Fruit fly (Drosophila melanogaster) whole organism, adult: Measurements from ENCODE around the gene CG3982.

Source experiments
- CG11617 ChIP-seq: fragments of 200-800 bp; sonication (Bioruptor generic); optimal IDR thresholded peaks from 2 replicates; lab custom pipeline; 2017; ENCODE audit warnings: mild to moderate bottlenecking, missing biosample characterization, missing genetic modification reagents, missing genetic modification characterization
- CG12768 ChIP-seq: fragments of 200-800 bp; sonication (Bioruptor generic); optimal IDR thresholded peaks from 2 replicates; lab custom pipeline; 2017; ENCODE audit warnings: missing biosample characterization, missing genetic modification characterization, mild to moderate bottlenecking, moderate library complexity, missing genetic modification reagents
- CG1620 ChIP-seq: fragments of 200-800 bp; sonication (Bioruptor generic); optimal IDR thresholded peaks from 2 replicates; lab custom pipeline; 2016; ENCODE audit warnings: missing biosample characterization, missing genetic modification characterization
- CG33017 ChIP-seq: fragments of 200-800 bp; sonication (Bioruptor generic); optimal IDR thresholded peaks from 2 replicates; lab custom pipeline; 2018; ENCODE audit warnings: missing biosample characterization, mild to moderate bottlenecking, missing genetic modification characterization, moderate library complexity
- CG7045 ChIP-seq: fragments of 200-800 bp; sonication (Bioruptor generic); optimal IDR thresholded peaks from 2 replicates; lab custom pipeline; 2017; ENCODE audit warnings: missing biosample characterization, mild to moderate bottlenecking, missing genetic modification characterization
- Crg-1 ChIP-seq: fragments of 200-800 bp; sonication (Bioruptor generic); optimal IDR thresholded peaks from 2 replicates; lab custom pipeline; 2016; ENCODE audit warnings: missing biosample characterization, missing genetic modification characterization
- Hr96 ChIP-seq: fragments of 200-800 bp; sonication (Bioruptor generic); optimal IDR thresholded peaks from 2 replicates; lab custom pipeline; 2016; ENCODE audit warnings: missing biosample characterization, missing genetic modification characterization
- Mnt ChIP-seq: fragments of 200-800 bp; sonication (Bioruptor generic); optimal IDR thresholded peaks from 2 replicates; lab custom pipeline; 2016; ENCODE audit warnings: missing biosample characterization, mild to moderate bottlenecking, missing genetic modification characterization
- bab1 ChIP-seq: fragments of 200-800 bp; sonication (Bioruptor generic); optimal IDR thresholded peaks from 3 replicates; lab custom pipeline; 2019; ENCODE audit warnings: missing biosample characterization, mild to moderate bottlenecking, missing genetic modification characterization, moderate library complexity
- cic ChIP-seq: fragments of 200-800 bp; sonication (Bioruptor generic); optimal IDR thresholded peaks from 2 replicates; lab custom pipeline; 2017; ENCODE audit warnings: missing biosample characterization, mild to moderate bottlenecking, missing genetic modification characterization, moderate library complexity
- kay ChIP-seq: fragments of 200-800 bp; sonication (Bioruptor generic); peaks from one replicate; lab custom pipeline; 2016; ENCODE audit warnings: missing biosample characterization, missing genetic modification characterization, borderline replicate concordance
- ovo ChIP-seq: fragments of 200-800 bp; sonication (Bioruptor generic); optimal IDR thresholded peaks from 2 replicates; lab custom pipeline; 2016; ENCODE audit warnings: missing biosample characterization, missing genetic modification characterization
- pad ChIP-seq: fragments of 200-800 bp; sonication (Bioruptor generic); optimal IDR thresholded peaks from 3 replicates; lab custom pipeline; 2017; ENCODE audit warnings: missing biosample characterization, missing genetic modification characterization, mild to moderate bottlenecking, moderate library complexity, missing genetic modification reagents
- tj ChIP-seq: fragments of 200-800 bp; sonication (Bioruptor generic); optimal IDR thresholded peaks from 3 replicates; lab custom pipeline; 2017; ENCODE audit warnings: missing biosample characterization, mild to moderate bottlenecking, missing genetic modification characterization, moderate library complexity

DNA sequence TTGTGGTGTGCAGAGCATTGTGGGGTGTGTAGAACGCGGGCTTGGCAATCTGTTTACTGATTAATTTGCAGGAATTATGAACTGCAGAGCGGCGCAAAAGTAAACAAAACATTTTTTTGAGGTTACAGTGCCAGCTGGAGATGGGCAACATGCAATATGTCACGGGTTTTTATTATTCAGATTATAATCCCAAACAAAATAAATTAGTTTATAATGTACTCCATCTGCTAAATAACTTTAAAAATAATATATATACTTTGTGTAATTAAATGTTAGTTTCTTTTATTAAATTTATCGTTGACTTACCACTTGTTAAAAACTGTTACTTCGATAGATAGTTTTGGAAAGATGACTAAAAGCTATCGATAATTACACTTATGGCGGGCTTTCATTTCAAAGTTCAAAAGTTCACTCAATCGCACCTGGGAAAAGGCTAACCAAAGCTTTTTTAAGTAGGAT lies 46.3 kb downstream of the CG3982 start, which contains the start of gene Fdx1:
- TF ChIP-seq bab1 (peak; percentile 56), kay (GFP tag; lab: Kevin White, UChicago) (peak; percentile 88), CG1620 (GFP tag; lab: Kevin White, UChicago) (no peak), tj (GFP tag; lab: Kevin White, UChicago) (peak; percentile 88), CG12768 (no peak), CG7045 (GFP tag; lab: Kevin White, UChicago) (no peak), Mnt (GFP tag; lab: Kevin White, UChicago) (peak; percentile 40), pad (peak; percentile 18), CG11617 (GFP tag; lab: Kevin White, UChicago) (peak; percentile 48), Crg-1 (GFP tag; lab: Kevin White, UChicago) (peak; percentile 12), Hr96 (GFP tag; lab: Kevin White, UChicago) (no peak), cic (GFP tag; lab: Kevin White, UChicago) (no peak), CG33017 (tag; lab: Kevin White, UChicago) (no peak), ovo (GFP tag; lab: Kevin White, UChicago) (no peak)
